Worm (Caenorhabditis elegans): ENCODE results near the gene srh-3.
A peak's percentile ranks its signal among the peaks of the same experiment; 100 is the strongest.
"Not testable (repeated sequence)": the region's sequence is repeated elsewhere in the genome, so short reads cannot be mapped to it uniquely, and the experiment has no call there.

srh-3 gene

DNA sequence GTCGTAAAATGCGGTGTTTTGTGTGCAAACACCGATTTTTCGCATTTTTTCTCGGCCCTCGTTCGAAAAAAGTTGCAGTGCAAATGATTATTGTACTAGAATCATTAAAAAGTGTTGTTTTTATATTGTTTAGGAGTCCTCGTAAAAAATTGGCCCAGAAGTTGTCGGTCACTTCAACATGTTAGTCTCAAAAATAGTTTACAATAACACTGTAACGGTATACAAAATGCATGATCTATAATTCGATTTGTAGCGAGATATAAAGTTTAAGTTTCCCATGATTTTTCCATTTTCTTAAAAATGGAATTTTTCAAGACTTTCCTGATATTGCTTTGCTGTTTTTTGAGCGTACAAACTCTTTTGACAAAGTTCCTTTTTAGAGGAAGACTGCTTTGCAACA, 15.5 kb upstream of the srh-3 start, which contains the start of gene K04F1.8:
TSS of gene K04F1.8 (plus strand) at position 301 of the 400 bp plus-strand sequence.
- TF ChIP-seq cog-1 (tag; optimal IDR thresholded peaks at IDR 0.05) (no peak), T22C8.4 (GFP tag; IDR thresholded peaks at IDR 0.05) (no peak), klf-2 (GFP tag; conservative IDR thresholded peaks at IDR 0.05) (no peak), ztf-29 (GFP tag; IDR thresholded peaks at IDR 0.05) (no peak), flt-1 (GFP tag; IDR thresholded peaks at IDR 0.05) (no peak), tab-1 (GFP tag; IDR thresholded peaks at IDR 0.05) (no peak), ref-1 (GFP tag; conservative IDR thresholded peaks at IDR 0.05) (no peak), ztf-23 (GFP tag; IDR thresholded peaks at IDR 0.05) (no peak), med-1 (GFP tag; optimal IDR thresholded peaks at IDR 0.05; ENCODE audit: insufficient read depth) (no peak)

DNA sequence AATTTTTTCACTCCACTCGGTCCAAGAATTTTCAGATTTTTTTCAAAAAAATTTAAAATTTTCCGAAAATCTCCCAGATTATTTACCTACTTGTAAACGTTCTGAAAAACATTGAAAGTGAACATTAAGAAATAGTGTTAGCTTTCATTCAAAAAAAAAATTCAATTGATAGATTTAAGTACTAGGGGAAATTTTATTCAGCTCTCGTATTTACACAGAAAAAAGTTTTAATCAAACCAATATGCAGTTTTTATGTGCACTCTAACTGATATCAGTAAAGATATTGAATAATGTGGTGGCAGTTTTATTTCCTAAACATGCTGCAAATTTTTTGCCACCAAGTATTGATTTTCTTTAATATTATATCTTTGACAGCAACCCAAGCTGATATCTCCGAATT, 14.2 kb upstream of the srh-3 start, which contains the start of gene irld-42:
TSS of gene irld-42 (plus strand) at position 301 of the 400 bp plus-strand sequence.
- no peak for TF ChIP-seq tab-1 (GFP tag; IDR thresholded peaks at IDR 0.05)
- TF ChIP-seq ztf-23 (GFP tag; IDR thresholded peaks at IDR 0.05) = no peak
- TF ChIP-seq ztf-29 (GFP tag; IDR thresholded peaks at IDR 0.05) = no peak
- TF ChIP-seq ref-1 (GFP tag; conservative IDR thresholded peaks at IDR 0.05) = no peak
- no peak for TF ChIP-seq klf-2 (GFP tag; conservative IDR thresholded peaks at IDR 0.05)
- TF ChIP-seq T22C8.4 (GFP tag; IDR thresholded peaks at IDR 0.05) = no peak
- no peak for TF ChIP-seq flt-1 (GFP tag; IDR thresholded peaks at IDR 0.05)
- TF ChIP-seq cog-1 (tag; optimal IDR thresholded peaks at IDR 0.05) = no peak
- no peak for TF ChIP-seq med-1 (GFP tag; optimal IDR thresholded peaks at IDR 0.05; ENCODE audit: insufficient read depth)

DNA sequence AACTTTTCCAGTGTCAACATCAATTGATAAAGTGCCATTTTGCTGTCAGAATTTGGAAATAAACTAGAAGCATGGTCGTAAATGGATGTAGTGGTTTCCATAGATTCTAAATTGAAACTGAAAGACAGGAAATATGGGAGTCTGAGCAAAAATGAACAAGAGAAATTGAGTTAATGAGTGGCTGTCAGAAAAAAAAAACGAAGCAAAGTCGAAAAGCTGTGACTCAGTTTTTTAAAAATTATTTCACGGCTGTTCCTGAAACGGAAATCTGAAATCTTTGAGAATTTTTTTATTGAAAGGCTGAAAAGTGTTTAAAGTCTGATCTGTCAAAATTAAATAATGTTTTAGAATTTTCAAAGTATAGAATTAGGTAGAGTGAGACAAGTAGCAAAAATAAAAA, 4.2 kb upstream of the srh-3 start, which contains the start of gene srw-98:
TSS of gene srw-98 (minus strand) at position 101 of the 400 bp plus-strand sequence.
- TF ChIP-seq cog-1 (tag; optimal IDR thresholded peaks at IDR 0.05) = no peak
- no peak for TF ChIP-seq ref-1 (GFP tag; conservative IDR thresholded peaks at IDR 0.05)
- no peak for TF ChIP-seq tab-1 (GFP tag; IDR thresholded peaks at IDR 0.05)
- no peak for TF ChIP-seq med-1 (GFP tag; optimal IDR thresholded peaks at IDR 0.05; ENCODE audit: insufficient read depth)
- no peak for TF ChIP-seq ztf-29 (GFP tag; IDR thresholded peaks at IDR 0.05)
- no peak for TF ChIP-seq flt-1 (GFP tag; IDR thresholded peaks at IDR 0.05)
- no peak for TF ChIP-seq T22C8.4 (GFP tag; IDR thresholded peaks at IDR 0.05)
- TF ChIP-seq ztf-23 (GFP tag; IDR thresholded peaks at IDR 0.05) = no peak
- no peak for TF ChIP-seq klf-2 (GFP tag; conservative IDR thresholded peaks at IDR 0.05)

DNA sequence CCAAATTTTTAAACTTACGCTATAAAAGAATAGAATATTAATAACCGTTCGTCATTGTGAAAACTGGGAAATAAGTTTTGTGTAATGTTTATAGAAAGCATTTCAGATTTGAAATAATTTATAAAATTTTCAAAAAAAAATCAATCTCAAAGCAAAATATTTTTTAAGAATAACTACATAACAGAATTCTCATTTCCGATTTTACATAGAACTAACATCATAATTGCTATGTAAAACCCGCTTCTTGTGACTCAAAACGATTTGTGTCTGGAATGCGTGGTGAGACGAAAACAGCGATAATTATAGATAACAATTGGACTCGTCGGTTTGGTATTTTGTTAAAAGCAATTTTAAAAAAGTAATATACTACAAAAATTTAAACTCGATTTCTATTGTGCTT, 1.6 kb upstream of the srh-3 start, which contains the start of gene srw-91:
TSS of gene srw-91 (minus strand) at position 101 of the 400 bp plus-strand sequence.
- TF ChIP-seq cog-1 (tag; optimal IDR thresholded peaks at IDR 0.05) = no peak

DNA sequence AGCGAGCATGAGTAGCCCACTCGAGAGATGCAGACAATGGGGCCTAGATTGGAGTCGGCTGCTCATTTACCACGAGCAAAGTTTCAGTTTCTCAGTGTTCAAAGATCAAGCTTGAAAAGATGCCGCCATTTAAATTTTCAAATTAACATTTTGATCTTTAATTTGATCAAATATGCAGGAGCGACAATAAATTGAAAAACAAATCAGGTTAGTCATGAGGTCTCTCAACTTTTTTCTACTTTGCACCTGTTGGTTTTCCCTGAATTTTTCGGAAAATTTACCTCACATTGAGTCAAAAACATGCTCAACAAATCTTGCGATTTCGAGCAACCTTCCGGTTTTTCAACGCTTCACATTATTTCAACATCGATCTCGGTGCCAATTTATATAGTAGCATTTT, 2.9 kb downstream of the srh-3 start, which contains the start of gene srh-5:
TSS of gene srh-5 (plus strand) at position 301 of the 400 bp plus-strand sequence.
- TF ChIP-seq cog-1 (tag; optimal IDR thresholded peaks at IDR 0.05) = no peak
- TF ChIP-seq flt-1 (GFP tag; IDR thresholded peaks at IDR 0.05) = no peak
- TF ChIP-seq ref-1 (GFP tag; conservative IDR thresholded peaks at IDR 0.05) = no peak
- TF ChIP-seq T22C8.4 (GFP tag; IDR thresholded peaks at IDR 0.05) = no peak
- TF ChIP-seq ztf-29 (GFP tag; IDR thresholded peaks at IDR 0.05) = no peak

DNA sequence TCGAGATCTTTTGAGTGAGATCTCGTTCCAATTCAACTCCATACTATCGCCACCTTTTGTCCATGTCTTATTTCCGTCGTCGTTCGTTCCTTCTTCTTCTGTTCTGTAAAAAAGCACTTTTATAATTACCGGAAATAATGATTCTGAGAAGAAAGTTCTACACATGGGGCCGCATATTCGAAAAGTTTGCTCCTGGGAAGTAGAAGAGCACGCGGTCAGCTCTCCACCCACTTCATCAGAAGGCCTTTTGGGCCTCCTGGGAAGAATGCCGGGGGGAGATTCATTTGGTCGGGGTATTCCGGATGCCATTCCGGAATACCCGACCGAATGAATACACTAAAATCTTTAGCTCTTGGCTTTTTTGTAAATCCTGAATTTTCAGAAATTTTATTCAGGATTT, 10.1 kb downstream of the srh-3 start, which contains the start of gene Y46H3C.5:
TSS of gene Y46H3C.5 (minus strand) at position 2 of the 400 bp plus-strand sequence.
- not testable (repeated sequence) for TF ChIP-seq ztf-23 (GFP tag; IDR thresholded peaks at IDR 0.05); ztf-29 (GFP tag; IDR thresholded peaks at IDR 0.05); med-1 (GFP tag; optimal IDR thresholded peaks at IDR 0.05; ENCODE audit: insufficient read depth)

DNA sequence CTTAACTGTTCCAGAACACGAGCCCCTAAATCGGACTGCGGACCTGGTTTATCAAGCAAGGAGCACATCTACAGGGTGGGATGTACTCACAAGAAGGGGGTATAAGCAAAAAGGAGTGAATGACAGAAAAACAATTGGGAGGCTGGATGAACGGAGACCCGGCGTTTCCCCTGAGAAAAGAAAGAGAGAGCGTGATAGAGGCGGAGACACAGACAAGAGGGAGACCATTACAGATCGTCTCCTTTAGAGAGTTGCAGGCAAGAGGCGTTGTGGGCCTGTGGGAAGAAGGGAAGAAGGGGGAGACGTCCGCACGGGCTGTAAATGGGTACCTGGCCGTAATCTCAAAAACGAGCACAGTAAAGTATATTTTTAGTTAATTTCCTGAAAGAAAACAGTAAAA, 11.5 kb downstream of the srh-3 start, which contains the start of gene Y46H3C.7:
TSS of gene Y46H3C.7 (minus strand) at position 147 of the 400 bp plus-strand sequence.
- not testable (repeated sequence) for TF ChIP-seq T22C8.4 (GFP tag; IDR thresholded peaks at IDR 0.05); ztf-29 (GFP tag; IDR thresholded peaks at IDR 0.05); klf-2 (GFP tag; conservative IDR thresholded peaks at IDR 0.05)

DNA sequence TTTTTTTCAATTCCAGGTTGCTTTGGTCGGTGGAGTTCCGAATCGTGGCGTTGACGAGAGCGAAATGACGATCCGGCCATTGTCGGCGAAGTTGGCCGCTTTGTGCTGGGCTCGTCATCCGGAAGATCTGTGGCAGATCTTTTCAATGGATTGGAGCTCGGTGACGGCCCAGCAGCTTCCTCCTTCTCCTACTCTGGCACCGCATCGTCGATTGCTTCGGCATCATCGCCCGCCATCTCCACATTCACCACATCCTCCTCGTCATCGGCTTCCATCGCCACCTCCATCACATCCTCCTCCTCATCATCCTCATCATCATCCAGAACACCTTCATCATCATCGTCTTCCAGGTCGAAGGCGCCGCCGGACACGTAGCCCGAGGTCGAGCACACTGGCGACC, 16.0 kb downstream of the srh-3 start:
- TF ChIP-seq ztf-23 (GFP tag; IDR thresholded peaks at IDR 0.05) = no peak
- TF ChIP-seq klf-2 (GFP tag; conservative IDR thresholded peaks at IDR 0.05) = no peak
- TF ChIP-seq cog-1 (tag; optimal IDR thresholded peaks at IDR 0.05) = no peak
- TF ChIP-seq ztf-29 (GFP tag; IDR thresholded peaks at IDR 0.05) = no peak
- no peak for TF ChIP-seq med-1 (GFP tag; optimal IDR thresholded peaks at IDR 0.05; ENCODE audit: insufficient read depth)
- TF ChIP-seq tab-1 (GFP tag; IDR thresholded peaks at IDR 0.05) = no peak
- no peak for TF ChIP-seq flt-1 (GFP tag; IDR thresholded peaks at IDR 0.05)
- TF ChIP-seq ref-1 (GFP tag; conservative IDR thresholded peaks at IDR 0.05) = no peak
- no peak for TF ChIP-seq T22C8.4 (GFP tag; IDR thresholded peaks at IDR 0.05)

DNA sequence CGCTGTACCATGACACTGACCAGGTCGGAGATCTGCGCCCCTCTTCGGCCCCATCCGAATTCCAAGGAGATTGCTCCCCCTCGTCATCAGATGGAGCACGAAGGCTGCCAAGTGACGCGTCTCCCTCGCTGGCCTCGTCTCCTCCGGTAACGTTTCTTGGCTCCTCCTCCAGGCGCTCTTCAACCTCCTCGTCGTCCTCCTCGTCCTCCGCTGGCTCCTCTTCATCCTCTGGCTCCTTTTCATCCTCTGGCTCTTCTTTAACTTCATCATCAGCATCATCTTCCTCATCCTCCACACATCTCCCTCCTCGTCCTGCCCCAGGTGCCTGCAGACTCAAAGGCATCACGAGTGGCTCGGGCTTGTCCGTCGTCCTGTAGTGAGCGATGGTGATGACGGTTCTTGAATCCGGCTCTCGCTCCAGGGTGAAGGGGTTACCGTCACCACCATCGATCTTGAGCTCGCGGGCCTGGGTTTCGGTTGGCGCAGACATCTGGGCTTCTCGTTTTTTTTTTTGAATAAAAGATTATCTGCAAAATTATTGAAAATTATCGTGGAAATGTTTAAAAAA, 16.9 kb downstream of the srh-3 start:
- peak; percentile 59; the same call in 1 of the 2 replicates for TF ChIP-seq tab-1 (GFP tag; IDR thresholded peaks at IDR 0.05)
- TF ChIP-seq klf-2 (GFP tag; conservative IDR thresholded peaks at IDR 0.05) = no peak
- TF ChIP-seq ztf-23 (GFP tag; IDR thresholded peaks at IDR 0.05) = no peak
- TF ChIP-seq cog-1 (tag; optimal IDR thresholded peaks at IDR 0.05) = no peak
- no peak for TF ChIP-seq ztf-29 (GFP tag; IDR thresholded peaks at IDR 0.05)

DNA sequence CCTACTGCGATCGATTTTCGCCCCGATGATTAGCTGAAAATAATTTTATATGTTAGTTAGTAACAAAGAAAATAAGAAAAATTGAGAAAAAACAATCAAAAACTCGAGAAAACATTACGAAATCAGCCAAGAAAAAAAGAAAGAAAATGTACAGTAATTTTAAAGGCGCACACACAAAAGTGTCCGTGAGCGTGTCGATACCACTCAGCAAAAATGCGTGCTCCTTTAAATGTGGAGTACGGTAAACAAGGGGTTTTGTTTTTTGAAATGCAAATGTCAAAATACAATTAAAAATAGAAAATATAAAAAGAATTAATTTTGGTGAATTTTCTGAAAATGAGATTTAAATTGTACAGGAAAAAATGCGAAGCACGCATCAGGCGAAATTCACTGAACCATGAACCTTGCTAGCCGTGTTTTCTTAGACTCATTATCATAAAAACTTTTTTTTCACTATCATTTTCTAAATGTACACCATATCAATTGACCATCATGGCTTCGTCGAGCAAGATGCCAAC, 19.3 kb downstream of the srh-3 start, which contains the start of gene srw-90:
TSS of gene srw-90 (plus strand) at position 468 of the 518 bp plus-strand sequence.
- TF ChIP-seq cog-1 (tag; optimal IDR thresholded peaks at IDR 0.05) = no peak
- TF ChIP-seq ref-1 (GFP tag; conservative IDR thresholded peaks at IDR 0.05) = no peak
- no peak for TF ChIP-seq klf-2 (GFP tag; conservative IDR thresholded peaks at IDR 0.05)
- no peak for TF ChIP-seq ztf-23 (GFP tag; IDR thresholded peaks at IDR 0.05)
- no peak for TF ChIP-seq ztf-29 (GFP tag; IDR thresholded peaks at IDR 0.05)
- no peak for TF ChIP-seq tab-1 (GFP tag; IDR thresholded peaks at IDR 0.05)
- TF ChIP-seq T22C8.4 (GFP tag; IDR thresholded peaks at IDR 0.05) = no peak
- no peak for TF ChIP-seq flt-1 (GFP tag; IDR thresholded peaks at IDR 0.05)
- no peak for TF ChIP-seq med-1 (GFP tag; optimal IDR thresholded peaks at IDR 0.05; ENCODE audit: insufficient read depth)
